Worm (Caenorhabditis elegans): ENCODE measurements around the gene scly-1.

DNA sequence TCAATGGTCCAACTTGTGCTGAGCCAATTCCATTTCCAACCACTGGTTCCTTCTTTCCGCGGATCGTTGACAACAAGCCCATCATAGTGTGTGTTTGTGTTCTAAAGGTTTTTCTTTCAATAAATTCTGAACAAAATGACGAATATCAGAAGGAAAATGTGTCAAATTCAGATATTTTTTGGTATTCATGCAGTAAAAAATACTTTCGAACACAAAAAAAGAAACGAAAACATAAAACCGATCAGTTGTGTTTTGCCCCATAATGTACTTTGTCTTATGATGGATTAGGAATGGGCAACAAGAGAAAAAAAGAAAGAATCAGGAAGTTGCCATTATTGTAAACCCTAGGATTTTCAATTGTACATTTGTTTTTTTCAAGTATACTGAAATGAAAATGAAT is 28.3 kb upstream of the scly-1 start, which contains the start of gene glb-10:
- no peak for TF ChIP-seq tra-4 (tag; optimal IDR thresholded peaks at IDR 0.05)
- TF ChIP-seq flt-1 (GFP tag; IDR thresholded peaks at IDR 0.05), result no peak
- TF ChIP-seq ama-1 (optimal IDR thresholded peaks at IDR 0.05), result no peak
- no peak for TF ChIP-seq hmg-4 (GFP tag; optimal IDR thresholded peaks at IDR 0.05)
- TF ChIP-seq scrt-1 (GFP tag; IDR thresholded peaks at IDR 0.05), result no peak
- TF ChIP-seq tbx-11 (GFP tag; IDR thresholded peaks at IDR 0.05), result no peak
- TF ChIP-seq pes-1 (GFP tag; IDR thresholded peaks at IDR 0.05), result no peak
- no peak for TF ChIP-seq ceh-36 (tag; optimal IDR thresholded peaks at IDR 0.05)
- no peak for TF ChIP-seq ceh-13 (GFP tag; optimal IDR thresholded peaks at IDR 0.05)
- no peak for TF ChIP-seq sea-1 (GFP tag; conservative IDR thresholded peaks at IDR 0.05)
- TF ChIP-seq F13C5.2 (tag; optimal IDR thresholded peaks at IDR 0.05), result no peak
- no peak for TF ChIP-seq ets-7 (tag; optimal IDR thresholded peaks at IDR 0.05)
- no peak for TF ChIP-seq tbx-37 (GFP tag; conservative IDR thresholded peaks at IDR 0.05)
- TF ChIP-seq aly-1 (tag; optimal IDR thresholded peaks at IDR 0.05), result no peak

Measured in whole organism, early embryonic.